Fruit fly (Drosophila melanogaster): ENCODE results near the gene Myc.

dm6 chrX:3349598-3350237 lies 23.2 kb upstream of the Myc start:
- TF ChIP-seq psq (optimal IDR thresholded peaks at IDR 0.05) (no peak), h (optimal IDR thresholded peaks at IDR 0.05) (no peak)

Measured in Kc167 (cell line).